Fruit fly (Drosophila melanogaster) whole organism, wandering third instar larva: ENCODE results near the gene CG42788.

Source experiments
- HLH106 ChIP-seq: fragments of 200-800 bp; optimal IDR thresholded peaks from 3 replicates; lab custom pipeline; 2019; ENCODE audit warnings: missing biosample characterization, mild to moderate bottlenecking, missing genetic modification characterization, moderate library complexity
- dmrt93B ChIP-seq: fragments of 200-800 bp; sonication (Bioruptor generic); optimal IDR thresholded peaks from 2 replicates; lab custom pipeline; 2018; ENCODE audit warnings: missing biosample characterization, mild to moderate bottlenecking, missing genetic modification characterization
- jim ChIP-seq: fragments of 175-275, 200-325 bp; sonication (Bioruptor generic); optimal IDR thresholded peaks from 2 replicates; lab custom pipeline; 2016; ENCODE audit warnings: missing biosample characterization, mild to moderate bottlenecking, missing genetic modification characterization
- usp ChIP-seq: fragments of >200 bp; optimal IDR thresholded peaks from 2 replicates; lab custom pipeline; 2017; ENCODE audit warnings: missing biosample characterization, missing genetic modification characterization
- woc ChIP-seq: sonication (Bioruptor generic); optimal IDR thresholded peaks from 2 replicates; lab custom pipeline; 2016; ENCODE audit warnings: missing biosample characterization, mild to moderate bottlenecking, missing genetic modification characterization

dm6 chr3R:15138251-15138650, 6.5 kb upstream of the CG42788 start:
- TF ChIP-seq dmrt93B (no peak), HLH106 (no peak), woc (GFP tag; lab: Kevin White, UChicago) (no peak), usp (GFP tag; lab: Kevin White, UChicago) (no peak), jim (GFP tag; lab: Kevin White, UChicago) (no peak)
